Fruit fly (Drosophila melanogaster) whole organism, embryonic: Measurements from ENCODE around the gene bi.

Source experiments
- CG11093 ChIP-seq: fragments of 200-800 bp; sonication (Bioruptor generic); IDR thresholded peaks from 3 replicates; pipeline ENCODE4 v1.3.6; 2022; ENCODE audit warnings: missing biosample characterization, missing genetic modification characterization
- CG14667 ChIP-seq: fragments of 200-800 bp; sonication (Bioruptor generic); IDR thresholded peaks from 2 replicates; pipeline ENCODE4 v1.3.6; 2022; ENCODE audit warnings: missing biosample characterization, missing genetic modification characterization
- CG2875 ChIP-seq: fragments of 200-800 bp; sonication (Bioruptor generic); optimal IDR thresholded peaks from 2 replicates; lab custom pipeline; 2017; ENCODE audit warnings: missing biosample characterization, mild to moderate bottlenecking, missing genetic modification characterization, missing genetic modification reagents
- CG34376 ChIP-seq: fragments of 200-800 bp; sonication (Bioruptor generic); optimal IDR thresholded peaks from 2 replicates; lab custom pipeline; 2018; ENCODE audit warnings: missing biosample characterization, mild to moderate bottlenecking, missing genetic modification characterization
- HLH54F ChIP-seq: fragments of 200-800 bp; sonication (Bioruptor generic); optimal IDR thresholded peaks from 3 replicates; lab custom pipeline; 2016; ENCODE audit warnings: missing biosample characterization, missing genetic modification characterization
- Xbp1 ChIP-seq: fragments of 200-800 bp; sonication (Bioruptor generic); optimal IDR thresholded peaks from 3 replicates; lab custom pipeline; 2016; ENCODE audit warnings: missing biosample characterization, mild to moderate bottlenecking, missing genetic modification characterization
- dmrt99B ChIP-seq: fragments of 200-800 bp; sonication (Bioruptor generic); optimal IDR thresholded peaks from 2 replicates; lab custom pipeline; 2018; ENCODE audit warnings: missing biosample characterization, mild to moderate bottlenecking, missing genetic modification characterization, moderate library complexity
- pho ChIP-seq: fragments of 200-800 bp; sonication (Bioruptor generic); optimal IDR thresholded peaks from 2 replicates; lab custom pipeline; 2016; ENCODE audit warnings: missing biosample characterization, missing genetic modification characterization
- row ChIP-seq: fragments of 200-800 bp; sonication (Bioruptor generic); IDR thresholded peaks from 3 replicates; pipeline ENCODE4 v1.3.6; 2022; ENCODE audit warnings: missing biosample characterization, missing genetic modification characterization
- tin ChIP-seq: fragments of 200-800 bp; sonication (Bioruptor generic); optimal IDR thresholded peaks from 3 replicates; lab custom pipeline; 2016; ENCODE audit warnings: missing biosample characterization, missing genetic modification characterization

- no peak for TF ChIP-seq tin
- no peak for TF ChIP-seq dmrt99B
- no peak for TF ChIP-seq CG2875 (GFP tag; lab: Kevin White, UChicago)
- TF ChIP-seq Xbp1, result no peak
- TF ChIP-seq row, result no peak
- no peak for TF ChIP-seq HLH54F (GFP tag; lab: Kevin White, UChicago)
- TF ChIP-seq CG11093 (GFP tag; lab: Robert Waterston, UW), result no peak
- TF ChIP-seq pho (GFP tag; lab: Kevin White, UChicago), result no peak
- TF ChIP-seq CG14667 (GFP tag; lab: Robert Waterston, UW), result no peak
- TF ChIP-seq CG34376 (GFP tag; lab: Kevin White, UChicago), result no peak
These were observed 37.1 kb upstream of the bi start for dm6 chrX:4375574-4375973.
